Worm (Caenorhabditis elegans): ENCODE measurements around the gene smex-2.

DNA sequence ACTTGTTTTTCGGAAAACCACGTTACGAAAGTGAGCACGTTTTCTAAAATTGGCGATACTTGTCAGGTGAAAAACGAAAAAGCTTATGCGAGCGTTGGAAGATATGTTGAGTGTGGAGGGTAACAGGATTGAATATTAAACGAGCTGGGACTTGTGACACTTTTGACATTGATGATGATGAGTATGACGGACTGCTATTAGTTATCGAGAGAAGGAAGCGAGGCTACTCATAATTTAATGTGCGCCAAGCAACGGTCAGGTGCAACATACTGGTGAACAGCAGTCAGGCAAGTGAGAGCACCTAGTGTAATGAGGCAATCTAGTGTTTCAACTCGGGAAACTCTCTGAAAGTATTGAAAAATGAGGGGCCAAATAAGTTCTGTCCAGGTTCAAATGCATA is 11.0 kb upstream of the smex-2 start:
- TF ChIP-seq mep-1 (tag; optimal IDR thresholded peaks at IDR 0.05) = no peak
- no peak for TF ChIP-seq egl-27 (tag; optimal IDR thresholded peaks at IDR 0.05)
- TF ChIP-seq lsy-2 (tag; optimal IDR thresholded peaks at IDR 0.05) = no peak
- no peak for TF ChIP-seq unc-62 (GFP tag; optimal IDR thresholded peaks at IDR 0.05)
- TF ChIP-seq snpc-4 (tag; optimal IDR thresholded peaks at IDR 0.05) = no peak
- TF ChIP-seq mef-2 (tag; optimal IDR thresholded peaks at IDR 0.05) = no peak
- TF ChIP-seq tlp-1 (tag; optimal IDR thresholded peaks at IDR 0.05) = no peak
- no peak for TF ChIP-seq nhr-77 (tag; optimal IDR thresholded peaks at IDR 0.05)
- no peak for TF ChIP-seq nhr-11 (tag; optimal IDR thresholded peaks at IDR 0.05)
- TF ChIP-seq ama-1 (optimal IDR thresholded peaks at IDR 0.05) = no peak
- no peak for TF ChIP-seq pqm-1 (tag; optimal IDR thresholded peaks at IDR 0.05)
- no peak for TF ChIP-seq mdl-1 (tag; optimal IDR thresholded peaks at IDR 0.05)
- no peak for TF ChIP-seq zag-1 (tag; optimal IDR thresholded peaks at IDR 0.05)
